Fruit fly (Drosophila melanogaster) whole organism, adult: Measurements from ENCODE around the gene r-cup.

Experiments
- CG11617 ChIP-seq: fragments of 200-800 bp; sonication (Bioruptor generic); optimal IDR thresholded peaks from 2 replicates; lab custom pipeline; 2017; ENCODE audit warnings: mild to moderate bottlenecking, missing biosample characterization, missing genetic modification reagents, missing genetic modification characterization
- CG12768 ChIP-seq: fragments of 200-800 bp; sonication (Bioruptor generic); optimal IDR thresholded peaks from 2 replicates; lab custom pipeline; 2017; ENCODE audit warnings: missing biosample characterization, missing genetic modification characterization, mild to moderate bottlenecking, moderate library complexity, missing genetic modification reagents
- CG14711 ChIP-seq: fragments of 200-800 bp; sonication (Bioruptor generic); optimal IDR thresholded peaks from 2 replicates; lab custom pipeline; 2018; ENCODE audit warnings: missing biosample characterization, mild to moderate bottlenecking, missing genetic modification characterization, moderate library complexity
- CG1620 ChIP-seq: fragments of 200-800 bp; sonication (Bioruptor generic); optimal IDR thresholded peaks from 2 replicates; lab custom pipeline; 2016; ENCODE audit warnings: missing biosample characterization, missing genetic modification characterization
- CG33017 ChIP-seq: fragments of 200-800 bp; sonication (Bioruptor generic); optimal IDR thresholded peaks from 2 replicates; lab custom pipeline; 2018; ENCODE audit warnings: missing biosample characterization, mild to moderate bottlenecking, missing genetic modification characterization, moderate library complexity
- CG5204 ChIP-seq: fragments of 200-800 bp; sonication (Bioruptor generic); optimal IDR thresholded peaks from 2 replicates; lab custom pipeline; 2016; ENCODE audit warnings: missing biosample characterization, missing genetic modification characterization
- CG7045 ChIP-seq: fragments of 200-800 bp; sonication (Bioruptor generic); optimal IDR thresholded peaks from 2 replicates; lab custom pipeline; 2017; ENCODE audit warnings: missing biosample characterization, mild to moderate bottlenecking, missing genetic modification characterization
- CG7101 ChIP-seq: fragments of 200-800 bp; sonication (Bioruptor generic); optimal IDR thresholded peaks from 2 replicates; lab custom pipeline; 2018; ENCODE audit warnings: missing biosample characterization, mild to moderate bottlenecking, missing genetic modification characterization, moderate library complexity
- Clk ChIP-seq: fragments of 200-800 bp; sonication (Bioruptor generic); optimal IDR thresholded peaks from 2 replicates; lab custom pipeline; 2017; ENCODE audit warnings: missing biosample characterization, missing genetic modification characterization
- Crg-1 ChIP-seq: fragments of 200-800 bp; sonication (Bioruptor generic); optimal IDR thresholded peaks from 2 replicates; lab custom pipeline; 2016; ENCODE audit warnings: missing biosample characterization, missing genetic modification characterization
- Hr96 ChIP-seq: fragments of 200-800 bp; sonication (Bioruptor generic); optimal IDR thresholded peaks from 2 replicates; lab custom pipeline; 2016; ENCODE audit warnings: missing biosample characterization, missing genetic modification characterization
- Mnt ChIP-seq: fragments of 200-800 bp; sonication (Bioruptor generic); optimal IDR thresholded peaks from 2 replicates; lab custom pipeline; 2016; ENCODE audit warnings: missing biosample characterization, mild to moderate bottlenecking, missing genetic modification characterization
- bab1 ChIP-seq: fragments of 200-800 bp; sonication (Bioruptor generic); optimal IDR thresholded peaks from 3 replicates; lab custom pipeline; 2019; ENCODE audit warnings: missing biosample characterization, mild to moderate bottlenecking, missing genetic modification characterization, moderate library complexity
- cic ChIP-seq: fragments of 200-800 bp; sonication (Bioruptor generic); optimal IDR thresholded peaks from 2 replicates; lab custom pipeline; 2017; ENCODE audit warnings: missing biosample characterization, mild to moderate bottlenecking, missing genetic modification characterization, moderate library complexity
- cnc ChIP-seq, 2 experiments: fragments of >200 bp; optimal IDR thresholded peaks; 2 replicates each; lab custom pipeline; 2017
- kay ChIP-seq: fragments of 200-800 bp; sonication (Bioruptor generic); peaks from one replicate; lab custom pipeline; 2016; ENCODE audit warnings: missing biosample characterization, missing genetic modification characterization, borderline replicate concordance
- ovo ChIP-seq: fragments of 200-800 bp; sonication (Bioruptor generic); optimal IDR thresholded peaks from 2 replicates; lab custom pipeline; 2016; ENCODE audit warnings: missing biosample characterization, missing genetic modification characterization
- pad ChIP-seq: fragments of 200-800 bp; sonication (Bioruptor generic); optimal IDR thresholded peaks from 3 replicates; lab custom pipeline; 2017; ENCODE audit warnings: missing biosample characterization, missing genetic modification characterization, mild to moderate bottlenecking, moderate library complexity, missing genetic modification reagents
- tj ChIP-seq: fragments of 200-800 bp; sonication (Bioruptor generic); optimal IDR thresholded peaks from 3 replicates; lab custom pipeline; 2017; ENCODE audit warnings: missing biosample characterization, mild to moderate bottlenecking, missing genetic modification characterization, moderate library complexity
- toe ChIP-seq: fragments of 200-800 bp; sonication (Bioruptor generic); optimal IDR thresholded peaks from 2 replicates; lab custom pipeline; 2016; ENCODE audit warnings: missing biosample characterization, missing genetic modification characterization

Gene r-cup

DNA sequence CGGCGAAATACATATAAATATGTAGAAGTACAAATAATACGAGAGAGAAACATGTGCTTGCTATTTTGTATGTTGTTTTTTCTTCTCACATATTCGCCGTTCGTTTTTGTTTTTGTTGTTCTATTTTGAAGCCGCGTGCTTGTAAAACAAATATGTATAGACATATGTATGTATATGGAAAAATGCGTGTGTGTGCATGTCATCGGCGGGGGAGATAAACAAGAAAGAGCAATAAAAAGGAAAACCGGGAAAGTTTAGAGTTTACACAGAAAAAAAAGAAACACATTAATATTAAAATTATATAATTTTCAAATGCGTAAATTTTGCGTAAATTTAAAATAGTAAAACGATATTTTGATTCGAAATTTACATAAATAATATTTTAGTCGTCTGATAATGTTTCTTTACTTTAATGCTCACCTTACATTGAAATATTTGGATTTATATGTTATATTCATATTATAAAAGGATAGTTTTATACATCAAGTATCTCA is 19.8 kb upstream of the r-cup start:
- TF ChIP-seq CG14711 (tag; lab: Kevin White, UChicago), result peak; percentile 26
- no peak for TF ChIP-seq Mnt (GFP tag; lab: Kevin White, UChicago)

DNA sequence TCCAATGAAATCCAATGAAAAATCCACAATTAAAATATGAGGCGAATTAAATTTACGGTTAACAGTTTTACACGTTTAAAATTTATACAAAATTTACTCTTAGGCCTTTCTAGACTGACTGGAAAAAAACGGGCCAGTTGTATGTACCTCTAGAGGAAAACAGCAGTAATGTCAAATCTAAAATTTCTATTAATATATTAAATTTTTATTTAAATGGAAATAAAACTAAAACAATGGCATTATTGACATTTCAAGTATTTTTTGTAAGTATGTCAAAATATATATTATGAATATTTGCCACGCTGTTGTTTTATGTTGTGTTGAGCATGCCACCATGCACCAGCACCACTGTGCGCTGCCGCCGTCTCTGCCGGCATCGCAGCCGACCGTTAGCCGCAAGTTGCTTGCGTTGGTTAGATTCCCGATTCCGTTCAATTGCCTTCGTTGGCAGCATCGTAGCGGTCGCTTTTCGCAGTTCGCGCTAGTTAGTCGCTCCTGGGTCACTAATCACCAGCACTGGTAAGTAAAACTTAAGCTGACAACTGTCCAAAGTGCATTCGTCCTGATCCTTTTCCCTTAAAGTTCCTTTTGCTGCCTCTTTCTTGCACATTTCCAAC is 19.3 kb upstream of the r-cup start, which contains the start of gene Cbs:
Cbs (plus strand) TSS at position 308 of the 617 bp plus-strand sequence.
- TF ChIP-seq CG1620 (GFP tag; lab: Kevin White, UChicago), result peak; percentile 17
- no peak for TF ChIP-seq cnc (optimal IDR thresholded peaks at IDR 0.05; lab: Kevin White, UChicago)
- peak; percentile 36 for TF ChIP-seq cic (GFP tag; lab: Kevin White, UChicago)
- TF ChIP-seq toe (GFP tag; lab: Kevin White, UChicago), result peak; percentile 34
- TF ChIP-seq CG11617, result peak; percentile 73
- TF ChIP-seq ovo (GFP tag; lab: Kevin White, UChicago), result peak; percentile 94
- no peak for TF ChIP-seq CG12768 (GFP tag; lab: Kevin White, UChicago)
- TF ChIP-seq tj (GFP tag; lab: Kevin White, UChicago), result peak; percentile 36
- TF ChIP-seq bab1 (GFP tag; lab: Kevin White, UChicago), result peak; percentile 33
- peak; percentile 25 for TF ChIP-seq Crg-1 (GFP tag; lab: Kevin White, UChicago)
- no peak for TF ChIP-seq Hr96 (GFP tag; lab: Kevin White, UChicago)
- no peak for TF ChIP-seq Clk (GFP tag; lab: Kevin White, UChicago)
- peak; percentile 35 for TF ChIP-seq pad (GFP tag; lab: Kevin White, UChicago)
- peak; percentile 58 for TF ChIP-seq kay (GFP tag; lab: Kevin White, UChicago)
- TF ChIP-seq CG14711 (tag; lab: Kevin White, UChicago), result peak; percentile 25
- peak; percentile 61 for TF ChIP-seq CG7045 (GFP tag; lab: Kevin White, UChicago)
- peak; percentile 65 for TF ChIP-seq Mnt (GFP tag; lab: Kevin White, UChicago)
- peak; percentile 51 for TF ChIP-seq CG33017
- TF ChIP-seq CG5204, result no peak
- TF ChIP-seq CG7101 (tag; lab: Kevin White, UChicago), result peak; percentile 17

DNA sequence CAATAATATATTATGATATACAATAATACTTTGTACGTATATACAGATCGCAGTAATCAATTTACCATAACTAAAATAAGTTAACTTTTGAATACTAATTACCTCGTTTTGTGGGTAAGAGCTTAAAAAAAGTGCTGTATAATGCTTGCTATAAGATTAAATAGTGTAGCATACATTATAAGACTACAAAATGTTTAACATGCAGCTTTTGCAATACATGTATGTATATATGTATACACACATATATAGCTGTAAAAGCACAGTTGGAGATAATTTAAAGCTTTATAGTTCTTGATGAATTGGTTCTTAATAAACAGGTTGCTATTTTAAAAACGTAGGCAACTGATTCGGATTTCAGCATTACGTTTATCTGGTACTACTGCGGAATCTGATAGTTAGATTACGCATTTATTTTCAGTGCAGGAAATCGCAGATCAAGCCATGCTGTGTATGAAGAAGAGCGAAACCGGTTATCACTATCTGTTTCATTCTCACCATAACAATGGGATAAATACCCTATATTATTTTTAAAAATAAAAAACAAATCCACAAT is 18.7 kb upstream of the r-cup start:
- no peak for TF ChIP-seq CG14711 (tag; lab: Kevin White, UChicago)
- TF ChIP-seq cnc (optimal IDR thresholded peaks at IDR 0.05; lab: Kevin White, UChicago), result peak in 1 of 2 experiments; percentile 76

DNA sequence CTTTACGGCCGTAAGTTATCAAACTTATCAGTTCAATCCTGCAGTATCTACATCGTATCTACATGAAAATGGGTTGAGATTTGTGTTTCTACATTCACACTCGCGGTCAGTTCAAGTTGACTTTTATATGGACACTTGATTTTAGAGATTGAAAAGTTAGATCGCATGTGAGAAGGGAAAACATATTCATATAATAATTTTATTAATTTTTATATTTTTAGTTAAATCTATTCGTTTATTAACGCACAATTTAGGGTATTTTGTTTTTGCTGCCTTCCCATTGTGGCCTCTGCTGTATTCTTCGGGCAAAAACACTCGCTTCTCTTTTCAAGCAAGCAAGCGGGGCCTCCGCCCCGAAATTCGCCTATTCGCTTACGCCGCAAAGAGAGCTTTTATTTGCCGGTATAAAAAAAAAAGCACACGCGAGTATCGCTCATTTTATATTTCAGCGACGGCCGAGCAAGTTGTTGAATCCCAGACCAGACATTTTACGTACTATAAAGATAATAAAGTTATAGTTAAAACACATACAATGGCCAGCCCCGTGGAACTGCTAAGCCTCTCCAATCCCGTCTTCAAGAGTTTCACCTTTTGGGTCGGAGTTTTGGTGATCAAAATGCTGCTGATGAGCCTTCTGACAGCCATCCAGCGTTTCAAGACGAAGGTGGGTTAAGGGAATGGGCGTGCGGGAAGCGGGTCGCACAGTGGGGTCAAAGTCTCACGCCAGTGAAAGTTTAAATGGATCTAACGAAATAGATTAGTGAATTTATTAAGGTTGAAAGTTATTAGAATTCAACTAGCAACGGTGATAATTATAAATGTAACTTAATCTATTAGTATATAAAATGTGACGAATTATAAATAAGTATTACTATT is 17.2 kb upstream of the r-cup start:
- TF ChIP-seq CG12768 (GFP tag; lab: Kevin White, UChicago) (peak; percentile 66), Hr96 (GFP tag; lab: Kevin White, UChicago) (peak; percentile 53), Clk (GFP tag; lab: Kevin White, UChicago) (peak; percentile 39), kay (GFP tag; lab: Kevin White, UChicago) (peak; percentile 78), CG33017 (peak; percentile 82), CG7101 (tag; lab: Kevin White, UChicago) (peak; percentile 92), bab1 (GFP tag; lab: Kevin White, UChicago) (peak; percentile 85), CG11617 (peak; percentile 83), pad (GFP tag; lab: Kevin White, UChicago) (peak; percentile 70), cnc (optimal IDR thresholded peaks at IDR 0.05; lab: Kevin White, UChicago) (no peak), CG14711 (tag; lab: Kevin White, UChicago) (peak; percentile 85), Mnt (GFP tag; lab: Kevin White, UChicago) (peak; percentile 71), CG1620 (GFP tag; lab: Kevin White, UChicago) (peak; percentile 46), tj (GFP tag; lab: Kevin White, UChicago) (peak; percentile 84), ovo (GFP tag; lab: Kevin White, UChicago) (peak; percentile 59), Crg-1 (GFP tag; lab: Kevin White, UChicago) (no peak), cic (GFP tag; lab: Kevin White, UChicago) (peak; percentile 49), toe (GFP tag; lab: Kevin White, UChicago) (peak; percentile 35), CG7045 (GFP tag; lab: Kevin White, UChicago) (peak; percentile 79), CG5204 (peak; percentile 26)

DNA sequence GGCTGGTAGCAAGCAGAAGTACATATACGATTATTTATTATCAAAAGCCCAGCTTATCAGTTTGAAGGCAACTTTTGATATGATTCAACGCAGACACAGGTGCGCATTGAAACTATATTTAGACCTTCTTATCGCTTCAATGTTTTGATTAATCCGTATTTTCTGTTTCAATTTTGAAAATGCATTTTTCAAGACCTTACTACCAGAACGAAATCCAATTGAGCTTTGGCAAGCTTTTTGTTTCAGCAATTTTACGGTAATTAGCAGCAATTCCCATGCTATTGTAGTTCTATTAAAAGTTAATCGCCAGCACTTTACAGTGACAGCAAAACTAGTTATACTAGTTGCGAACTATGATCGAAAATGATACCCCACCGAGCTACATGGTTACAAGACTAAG is 16.1 kb upstream of the r-cup start, which contains the start of gene Mgstl:
Mgstl (plus strand) TSS at position 301 of the 400 bp plus-strand sequence.
- no peak for TF ChIP-seq CG11617
- TF ChIP-seq CG5204, result peak; percentile 34
- TF ChIP-seq CG14711 (tag; lab: Kevin White, UChicago), result no peak
- TF ChIP-seq CG1620 (GFP tag; lab: Kevin White, UChicago), result no peak
- TF ChIP-seq Hr96 (GFP tag; lab: Kevin White, UChicago), result no peak
- peak; percentile 87 for TF ChIP-seq kay (GFP tag; lab: Kevin White, UChicago)
- TF ChIP-seq tj (GFP tag; lab: Kevin White, UChicago), result no peak
